Worm (Caenorhabditis elegans): ENCODE results near the gene C13A2.6.

- no peak for TF ChIP-seq Y79H2A.3 (GFP tag; conservative IDR thresholded peaks at IDR 0.05)
- TF ChIP-seq F55B11.4 (tag; optimal IDR thresholded peaks at IDR 0.05; ENCODE audit: borderline replicate concordance, insufficient read depth) = no peak
- TF ChIP-seq dpff-1 (tag; optimal IDR thresholded peaks at IDR 0.05) = no peak
- TF ChIP-seq nfya-1 (tag; optimal IDR thresholded peaks at IDR 0.05; ENCODE audit: borderline replicate concordance, insufficient read depth) = no peak
- TF ChIP-seq lin-26 (GFP tag; IDR thresholded peaks at IDR 0.05) = no peak
- TF ChIP-seq Y53F4B.3 (GFP tag; IDR thresholded peaks at IDR 0.05) = no peak
These were observed 27.8 kb downstream of the C13A2.6 start, which contains the start of gene srj-32 for ce11 chrV:7297263-7297662.
